Fruit fly (Drosophila melanogaster) whole organism, embryonic: Measurements from ENCODE around the gene Cpr78Cb.

Source experiments
- B-H2 ChIP-seq: fragments of 200-800 bp; sonication (Bioruptor generic); optimal IDR thresholded peaks from 2 replicates; lab custom pipeline; 2018; ENCODE audit warnings: missing biosample characterization, mild to moderate bottlenecking, missing genetic modification characterization
- BEAF-32 ChIP-seq: fragments of 200-800 bp; sonication (Bioruptor generic); optimal IDR thresholded peaks from 3 replicates; lab custom pipeline; 2017; ENCODE audit warnings: missing biosample characterization, missing genetic modification characterization, mild to moderate bottlenecking, moderate library complexity, missing genetic modification reagents
- BtbVII ChIP-seq: fragments of 200-800 bp; sonication (Bioruptor generic); optimal IDR thresholded peaks from 3 replicates; lab custom pipeline; 2017; ENCODE audit warnings: missing biosample characterization, mild to moderate bottlenecking, missing genetic modification characterization
- CG10462 ChIP-seq: fragments of 200-800 bp; sonication (Bioruptor generic); optimal IDR thresholded peaks from 2 replicates; lab custom pipeline; 2016; ENCODE audit warnings: missing biosample characterization, missing genetic modification characterization
- CG13775 ChIP-seq: fragments of 200-800 bp; sonication (Bioruptor generic); optimal IDR thresholded peaks from 3 replicates; lab custom pipeline; 2017; ENCODE audit warnings: missing biosample characterization, mild to moderate bottlenecking, missing genetic modification characterization
- CG1603 ChIP-seq: fragments of 200-800 bp; sonication (Bioruptor generic); optimal IDR thresholded peaks from 2 replicates; lab custom pipeline; 2019; ENCODE audit warnings: missing biosample characterization, mild to moderate bottlenecking, missing genetic modification characterization, moderate library complexity
- CG16779 ChIP-seq: fragments of 200-800 bp; sonication (Bioruptor generic); IDR thresholded peaks from 2 replicates; pipeline ENCODE4 v1.3.6; 2022; ENCODE audit warnings: missing biosample characterization, missing genetic modification characterization
- CG17568 ChIP-seq: fragments of 200-800 bp; sonication (Bioruptor generic); optimal IDR thresholded peaks from 2 replicates; lab custom pipeline; 2018; ENCODE audit warnings: missing biosample characterization, mild to moderate bottlenecking, missing genetic modification characterization, moderate library complexity
- CG17802 ChIP-seq: fragments of 200-800 bp; sonication (Bioruptor generic); optimal IDR thresholded peaks from 2 replicates; lab custom pipeline; 2018; ENCODE audit warnings: missing biosample characterization, mild to moderate bottlenecking, missing genetic modification characterization, moderate library complexity
- CG18476 ChIP-seq: fragments of 200-800 bp; sonication (Bioruptor generic); optimal IDR thresholded peaks from 2 replicates; lab custom pipeline; 2016; ENCODE audit warnings: missing biosample characterization, mild to moderate bottlenecking, missing genetic modification characterization
- CG2116 ChIP-seq: fragments of 200-800 bp; sonication (Bioruptor generic); optimal IDR thresholded peaks from 3 replicates; lab custom pipeline; 2018; ENCODE audit warnings: missing biosample characterization, mild to moderate bottlenecking, missing genetic modification characterization
- CG2712 ChIP-seq: fragments of 200-800 bp; optimal IDR thresholded peaks from 3 replicates; lab custom pipeline; 2019; ENCODE audit warnings: missing biosample characterization, mild to moderate bottlenecking, missing genetic modification characterization, moderate library complexity
- CG31224 ChIP-seq: fragments of 200-800 bp; sonication (Bioruptor generic); IDR thresholded peaks from 2 replicates; pipeline ENCODE4 v1.3.6; 2022; ENCODE audit warnings: missing biosample characterization, missing genetic modification characterization
- CG4360 ChIP-seq: fragments of 200-800 bp; sonication (Bioruptor generic); IDR thresholded peaks from 2 replicates; pipeline ENCODE4 v1.3.6; 2022; ENCODE audit warnings: missing biosample characterization, missing genetic modification characterization
- CG43689 ChIP-seq: fragments of 200-800 bp; sonication (Bioruptor generic); IDR thresholded peaks from 2 replicates; pipeline ENCODE4 v1.3.6; 2022; ENCODE audit warnings: missing biosample characterization, missing genetic modification characterization
- CG5180 ChIP-seq: fragments of 200-800 bp; sonication (Bioruptor generic); optimal IDR thresholded peaks from 3 replicates; lab custom pipeline; 2017; ENCODE audit warnings: missing biosample characterization, missing genetic modification characterization, mild to moderate bottlenecking, moderate library complexity, missing genetic modification reagents
- CG6791 ChIP-seq: fragments of 200-800 bp; sonication (Bioruptor generic); IDR thresholded peaks from 3 replicates; pipeline ENCODE4 v1.3.6; 2022; ENCODE audit warnings: missing biosample characterization, missing genetic modification characterization; ENCODE audit not compliant: partially characterized antibody
- CG9727 ChIP-seq: fragments of 200-800 bp; sonication (Bioruptor generic); optimal IDR thresholded peaks from 3 replicates; lab custom pipeline; 2017; ENCODE audit warnings: missing biosample characterization, mild to moderate bottlenecking, missing genetic modification characterization
- CG9797 ChIP-seq: fragments of 200-800 bp; sonication (Bioruptor generic); optimal IDR thresholded peaks from 3 replicates; lab custom pipeline; 2018; ENCODE audit warnings: missing biosample characterization, mild to moderate bottlenecking, missing genetic modification characterization
- Deaf1 ChIP-seq: fragments of 200-800 bp; optimal IDR thresholded peaks from 3 replicates; lab custom pipeline; 2019; ENCODE audit warnings: missing biosample characterization, mild to moderate bottlenecking, missing genetic modification characterization, moderate library complexity
- Dref ChIP-seq: fragments of 200-800 bp; sonication (Bioruptor generic); IDR thresholded peaks from 2 replicates; pipeline ENCODE4 v1.3.6; 2022; ENCODE audit warnings: missing biosample characterization, missing genetic modification characterization
- GATAe ChIP-seq: fragments of 200-800 bp; sonication (Bioruptor generic); conservative IDR thresholded peaks from 2 replicates; pipeline ENCODE4 v1.3.6; 2022; ENCODE audit warnings: missing biosample characterization, missing genetic modification characterization
- H2.0 ChIP-seq: fragments of 200-800 bp; sonication (Bioruptor generic); IDR thresholded peaks from 2 replicates; pipeline ENCODE4 v1.3.6; 2022; ENCODE audit warnings: missing biosample characterization, missing genetic modification characterization
- Lhr ChIP-seq: fragments of 200-800 bp; sonication (Bioruptor generic); optimal IDR thresholded peaks from 3 replicates; lab custom pipeline; 2017; ENCODE audit warnings: mild to moderate bottlenecking, missing biosample characterization, missing genetic modification reagents, missing genetic modification characterization
- Myb ChIP-seq: fragments of 200-800 bp; sonication (Bioruptor generic); optimal IDR thresholded peaks from 2 replicates; lab custom pipeline; 2016; ENCODE audit warnings: missing biosample characterization, missing genetic modification characterization
- NFAT ChIP-seq: fragments of 200-800 bp; sonication (Bioruptor generic); IDR thresholded peaks from 2 replicates; pipeline ENCODE4 v1.3.6; 2022; ENCODE audit warnings: missing biosample characterization, missing genetic modification characterization
- Opbp ChIP-seq: fragments of 200-800 bp; sonication (Bioruptor generic); IDR thresholded peaks from 3 replicates; pipeline ENCODE4 v1.3.6; 2022; ENCODE audit warnings: missing biosample characterization, missing genetic modification characterization; ENCODE audit not compliant: partially characterized antibody
- Side ChIP-seq: fragments of 200-800 bp; sonication (Bioruptor generic); optimal IDR thresholded peaks from 2 replicates; lab custom pipeline; 2016; ENCODE audit warnings: missing biosample characterization, missing genetic modification characterization
- YL-1 ChIP-seq: fragments of 200-800 bp; sonication (Bioruptor generic); optimal IDR thresholded peaks from 3 replicates; lab custom pipeline; 2017; ENCODE audit warnings: missing biosample characterization, mild to moderate bottlenecking, missing genetic modification characterization
- ash1 ChIP-seq: fragments of 200-800 bp; sonication (Bioruptor generic); optimal IDR thresholded peaks from 2 replicates; lab custom pipeline; 2018; ENCODE audit warnings: missing biosample characterization, mild to moderate bottlenecking, missing genetic modification characterization
- cg ChIP-seq: fragments of 200-800 bp; sonication (Bioruptor generic); optimal IDR thresholded peaks from 3 replicates; lab custom pipeline; 2019; ENCODE audit warnings: missing biosample characterization, mild to moderate bottlenecking, missing genetic modification characterization, moderate library complexity
- chif ChIP-seq, 2 experiments: fragments of 200-800 bp; sonication (Bioruptor generic); optimal IDR thresholded peaks; 3 replicates each; lab custom pipeline; 2016; ENCODE audit warnings: missing biosample characterization in 2 of 2, missing genetic modification characterization in 2 of 2
- chinmo ChIP-seq: fragments of 200-800 bp; sonication (Bioruptor generic); IDR thresholded peaks from 4 replicates; pipeline ENCODE4 v1.3.6; 2022; ENCODE audit warnings: missing biosample characterization, missing genetic modification characterization; ENCODE audit not compliant: partially characterized antibody
- dpn ChIP-seq, 2 experiments: fragments of 200-800 bp; sonication (Bioruptor generic); optimal IDR thresholded peaks; 3 replicates each; lab custom pipeline; 2016; ENCODE audit warnings: missing biosample characterization in 2 of 2, missing genetic modification characterization in 2 of 2
- esg ChIP-seq: fragments of 200-800 bp; sonication (Bioruptor generic); conservative IDR thresholded peaks from 2 replicates; pipeline ENCODE4 v1.3.6; 2022; ENCODE audit warnings: missing biosample characterization, missing genetic modification characterization
- eve ChIP-seq, 2 experiments: fragments of >200 bp; optimal IDR thresholded peaks; 2 replicates each; lab custom pipeline; 2017; ENCODE audit warnings: missing biosample characterization in 2 of 2, missing genetic modification characterization in 2 of 2
- grn ChIP-seq: fragments of 200-800 bp; sonication (Bioruptor generic); optimal IDR thresholded peaks from 3 replicates; lab custom pipeline; 2017; ENCODE audit warnings: missing biosample characterization, missing genetic modification characterization
- hbn ChIP-seq: fragments of 200-800 bp; sonication (Bioruptor generic); IDR thresholded peaks from 2 replicates; pipeline ENCODE4 v1.3.6; 2022; ENCODE audit warnings: missing biosample characterization, missing genetic modification characterization; ENCODE audit not compliant: partially characterized antibody
- inv ChIP-seq: fragments of 200-800 bp; sonication (Bioruptor generic); IDR thresholded peaks from 2 replicates; pipeline ENCODE4 v1.3.6; 2022; ENCODE audit warnings: missing biosample characterization, missing genetic modification characterization; ENCODE audit not compliant: partially characterized antibody
- ranshi ChIP-seq: fragments of 200-800 bp; sonication (Bioruptor generic); IDR thresholded peaks from 2 replicates; pipeline ENCODE4 v1.3.6; 2022; ENCODE audit warnings: missing biosample characterization, missing genetic modification characterization
- row ChIP-seq: fragments of 200-800 bp; sonication (Bioruptor generic); IDR thresholded peaks from 3 replicates; pipeline ENCODE4 v1.3.6; 2022; ENCODE audit warnings: missing biosample characterization, missing genetic modification characterization
- scrt ChIP-seq: fragments of 200-800 bp; sonication (Bioruptor generic); optimal IDR thresholded peaks from 2 replicates; lab custom pipeline; 2018; ENCODE audit warnings: missing biosample characterization, mild to moderate bottlenecking, missing genetic modification characterization, moderate library complexity
- sima ChIP-seq: fragments of 200-800 bp; sonication (Bioruptor generic); optimal IDR thresholded peaks from 2 replicates; lab custom pipeline; 2016; ENCODE audit warnings: missing biosample characterization, missing genetic modification characterization
- slbo ChIP-seq: fragments of 200-800 bp; sonication (Bioruptor generic); IDR thresholded peaks from 2 replicates; pipeline ENCODE4 v1.3.6; 2022; ENCODE audit warnings: missing biosample characterization, missing genetic modification characterization
- slp2 ChIP-seq: fragments of 200-800 bp; sonication (Bioruptor generic); optimal IDR thresholded peaks from 2 replicates; lab custom pipeline; 2016; ENCODE audit warnings: missing biosample characterization, missing genetic modification characterization
- so ChIP-seq: fragments of 200-800 bp; sonication (Bioruptor generic); IDR thresholded peaks from 3 replicates; pipeline ENCODE4 v1.3.6; 2022; ENCODE audit warnings: missing biosample characterization, missing genetic modification characterization
- vnd ChIP-seq: fragments of 200-800 bp; sonication (Bioruptor generic); IDR thresholded peaks from 3 replicates; pipeline ENCODE4 v1.3.6; 2022; ENCODE audit warnings: missing biosample characterization, missing genetic modification characterization; ENCODE audit not compliant: partially characterized antibody
- wor ChIP-seq: fragments of 200-800 bp; sonication (Bioruptor generic); IDR thresholded peaks from 2 replicates; pipeline ENCODE4 v1.3.6; 2022; ENCODE audit warnings: missing biosample characterization, missing genetic modification characterization

Gene Cpr78Cb

dm6 chr3L:21343254-21344083 is 49.2 kb downstream of the Cpr78Cb start, which contains the start of the genes Tbc1d8-9 and CG32436 (continued):
- TF ChIP-seq chinmo (GFP tag; lab: Robert Waterston, UW) (0 out of 4 replicates have a peak, but pooled peaks have one; percentile 75), CG18476 (GFP tag; lab: Kevin White, UChicago) (no peak), hbn (0 out of 2 replicates have a peak, but pooled peaks have one; percentile 15), NFAT (GFP tag; lab: Robert Waterston, UW) (no peak), so (GFP tag; lab: Robert Waterston, UW) (no peak), vnd (GFP tag; lab: Robert Waterston, UW) (no peak), scrt (GFP tag; lab: Kevin White, UChicago) (no peak), CG17568 (no peak), H2.0 (GFP tag; lab: Robert Waterston, UW) (no peak), wor (GFP tag; lab: Robert Waterston, UW) (no peak), sima (GFP tag; lab: Kevin White, UChicago) (no peak), CG2116 (GFP tag; lab: Kevin White, UChicago) (peak; percentile 64), grn (no peak), ash1 (GFP tag; lab: Kevin White, UChicago) (no peak), inv (GFP tag; lab: Robert Waterston, UW) (no peak), CG1603 (peak; percentile 60), CG9727 (GFP tag; lab: Kevin White, UChicago) (no peak), row (GFP tag; lab: Robert Waterston, UW) (peak; percentile 41; the same call in 1 of the 3 replicates), CG16779 (GFP tag; lab: Robert Waterston, UW) (no peak), slp2 (no peak), CG6791 (peak; percentile 62; the same call in 2 of the 3 replicates), CG10462 (GFP tag; lab: Kevin White, UChicago) (no peak), Deaf1 (tag; lab: Kevin White, UChicago) (no peak), cg (GFP tag; lab: Kevin White, UChicago) (peak; percentile 74), CG31224 (GFP tag; lab: Robert Waterston, UW) (no peak), GATAe (GFP tag; lab: Robert Waterston, UW) (no peak), esg (GFP tag; lab: Robert Waterston, UW) (no peak), Opbp (GFP tag; lab: Robert Waterston, UW) (peak; percentile 54; the same call in 2 of the 3 replicates), CG17802 (tag; lab: Kevin White, UChicago) (no peak), Side (GFP tag; lab: Kevin White, UChicago) (no peak), CG9797 (GFP tag; lab: Kevin White, UChicago) (peak; percentile 77), CG4360 (GFP tag; lab: Robert Waterston, UW) (peak; percentile 81), CG43689 (no peak), Dref (GFP tag; lab: Robert Waterston, UW) (0 out of 2 replicates have a peak, but pooled peaks have one; percentile 29), B-H2 (no peak), Lhr (GFP tag; lab: Kevin White, UChicago) (peak; percentile 31), dpn (GFP tag; optimal IDR thresholded peaks at IDR 0.05; lab: Kevin White, UChicago) (no peak), CG2712 (peak; percentile 100), Myb (GFP tag; lab: Kevin White, UChicago) (peak; percentile 99), eve (GFP tag; optimal IDR thresholded peaks at IDR 0.05; lab: Kevin White, UChicago) (no peak), BtbVII (no peak), CG5180 (GFP tag; lab: Kevin White, UChicago) (no peak), CG13775 (GFP tag; lab: Kevin White, UChicago) (no peak), chif (GFP tag; optimal IDR thresholded peaks at IDR 0.05; lab: Kevin White, UChicago) (no peak), ranshi (GFP tag; lab: Robert Waterston, UW) (peak; percentile 17; the same call in 1 of the 2 replicates), slbo (GFP tag; lab: Robert Waterston, UW) (no peak), YL-1 (GFP tag; lab: Kevin White, UChicago) (peak; percentile 37), BEAF-32 (GFP tag; lab: Kevin White, UChicago) (peak; percentile 39)
